Worm (Caenorhabditis elegans): ENCODE measurements around the gene xbx-4.

DNA sequence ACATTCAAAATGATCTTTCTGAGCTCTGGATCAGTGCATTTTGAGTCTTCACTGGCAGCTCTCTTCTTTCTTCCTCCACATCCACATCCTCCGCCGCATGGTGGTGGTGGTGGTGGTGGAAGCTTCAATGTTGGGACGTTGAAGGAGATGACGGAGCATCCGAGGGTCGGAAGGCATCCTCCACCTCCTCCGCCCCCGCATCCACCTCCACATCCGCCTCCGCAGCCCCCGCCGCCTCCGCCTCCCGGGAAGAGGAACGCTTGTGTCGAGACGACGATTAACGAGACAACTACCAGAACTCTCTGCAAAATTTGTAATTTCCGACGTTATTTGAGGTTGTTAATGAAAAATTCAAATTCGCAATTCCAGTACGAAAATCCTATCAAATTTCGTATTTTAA is 12.9 kb downstream of the xbx-4 start:
- no peak for TF ChIP-seq dao-5 (tag; optimal IDR thresholded peaks at IDR 0.05)
- TF ChIP-seq W03F9.2 (tag; optimal IDR thresholded peaks at IDR 0.05), result no peak

Data from whole organism, L4/young adult.